Worm (Caenorhabditis elegans): ENCODE results near the gene F40F8.1.

DNA sequence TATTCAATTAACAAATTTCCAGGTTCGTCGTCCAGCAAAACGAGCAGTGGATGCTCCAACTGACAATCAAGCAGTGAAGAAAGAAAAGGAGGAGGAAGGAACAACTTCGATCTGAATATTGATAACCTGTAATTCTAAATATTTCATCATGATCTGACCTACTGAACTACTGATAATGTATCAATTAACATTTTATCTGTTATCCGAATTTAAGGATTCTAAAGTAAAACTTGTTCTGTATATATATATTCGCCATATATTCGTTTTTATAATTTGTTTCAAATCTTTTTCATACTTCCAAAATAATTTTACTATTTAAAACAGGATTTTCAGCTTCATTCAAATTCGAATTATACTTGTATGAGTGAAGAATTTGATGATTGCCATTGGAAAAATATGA lies 19.6 kb upstream of the F40F8.1 start, which contains the start of gene apc-17:
- TF ChIP-seq fos-1 (tag; optimal IDR thresholded peaks at IDR 0.05) = no peak
- no peak for TF ChIP-seq elt-1 (tag; optimal IDR thresholded peaks at IDR 0.05)
- no peak for TF ChIP-seq elt-3 (tag; optimal IDR thresholded peaks at IDR 0.05)
- no peak for TF ChIP-seq nhr-77 (tag; optimal IDR thresholded peaks at IDR 0.05)
- TF ChIP-seq dmd-4 (tag; optimal IDR thresholded peaks at IDR 0.05) = no peak
